Fruit fly (Drosophila melanogaster) whole organism, embryonic: ENCODE results near the gene Alg9.

Experiments used
- Aef1 ChIP-seq: fragments of 200-800 bp; sonication (Bioruptor generic); IDR thresholded peaks from 3 replicates; pipeline ENCODE4 v1.3.6; 2022; ENCODE audit warnings: missing biosample characterization, missing genetic modification characterization
- Bdp1 ChIP-seq: fragments of 200-800 bp; sonication (Bioruptor generic); optimal IDR thresholded peaks from 3 replicates; lab custom pipeline; 2016; ENCODE audit warnings: missing biosample characterization, missing genetic modification characterization
- CG1024 ChIP-seq: fragments of 200-800 bp; sonication (Bioruptor generic); IDR thresholded peaks from 2 replicates; pipeline ENCODE4 v1.3.6; 2022; ENCODE audit warnings: missing biosample characterization, missing genetic modification characterization
- CG11085 ChIP-seq: fragments of 200-800 bp; sonication (Bioruptor generic); IDR thresholded peaks from 2 replicates; pipeline ENCODE4 v1.3.6; 2022; ENCODE audit warnings: missing biosample characterization, missing genetic modification characterization
- CG1233 ChIP-seq: fragments of 200-800 bp; sonication (Bioruptor generic); optimal IDR thresholded peaks from 4 replicates; lab custom pipeline; 2018; ENCODE audit warnings: missing biosample characterization, mild to moderate bottlenecking, missing genetic modification characterization
- CG12744 ChIP-seq: fragments of 200-800 bp; sonication (Bioruptor generic); optimal IDR thresholded peaks from 2 replicates; lab custom pipeline; 2016; ENCODE audit warnings: missing biosample characterization, missing genetic modification characterization
- CG12769 ChIP-seq: fragments of 200-800 bp; sonication (Bioruptor generic); optimal IDR thresholded peaks from 2 replicates; lab custom pipeline; 2019; ENCODE audit warnings: missing biosample characterization, mild to moderate bottlenecking, missing genetic modification characterization, moderate library complexity
- CG14667 ChIP-seq: fragments of 200-800 bp; sonication (Bioruptor generic); IDR thresholded peaks from 2 replicates; pipeline ENCODE4 v1.3.6; 2022; ENCODE audit warnings: missing biosample characterization, missing genetic modification characterization
- CG14710 ChIP-seq: fragments of 200-800 bp; sonication (Bioruptor generic); optimal IDR thresholded peaks from 3 replicates; lab custom pipeline; 2019; ENCODE audit warnings: missing biosample characterization, mild to moderate bottlenecking, missing genetic modification characterization, moderate library complexity
- CG16815 ChIP-seq: fragments of 200-800 bp; sonication (Bioruptor generic); optimal IDR thresholded peaks from 3 replicates; lab custom pipeline; 2017; ENCODE audit warnings: missing biosample characterization, mild to moderate bottlenecking, missing genetic modification characterization
- CG17385 ChIP-seq: fragments of 200-800 bp; sonication (Bioruptor generic); optimal IDR thresholded peaks from 3 replicates; lab custom pipeline; 2018; ENCODE audit warnings: missing biosample characterization, mild to moderate bottlenecking, missing genetic modification characterization
- CG30431 ChIP-seq: fragments of 200-800 bp; sonication (Bioruptor generic); optimal IDR thresholded peaks from 2 replicates; lab custom pipeline; 2017; ENCODE audit warnings: missing biosample characterization, missing genetic modification characterization
- CG3407 ChIP-seq: fragments of 200-800 bp; sonication (Bioruptor generic); optimal IDR thresholded peaks from 2 replicates; lab custom pipeline; 2018; ENCODE audit warnings: missing biosample characterization, mild to moderate bottlenecking, missing genetic modification characterization
- CG43689 ChIP-seq: fragments of 200-800 bp; sonication (Bioruptor generic); IDR thresholded peaks from 2 replicates; pipeline ENCODE4 v1.3.6; 2022; ENCODE audit warnings: missing biosample characterization, missing genetic modification characterization
- CG4707 ChIP-seq: fragments of 200-800 bp; sonication (Bioruptor generic); optimal IDR thresholded peaks from 2 replicates; lab custom pipeline; 2018; ENCODE audit warnings: missing biosample characterization, mild to moderate bottlenecking, missing genetic modification characterization, moderate library complexity
- CG4730 ChIP-seq: fragments of 200-800 bp; sonication (Bioruptor generic); IDR thresholded peaks from 2 replicates; pipeline ENCODE4 v1.3.6; 2022; ENCODE audit warnings: missing biosample characterization, missing genetic modification characterization
- CG6791 ChIP-seq: fragments of 200-800 bp; sonication (Bioruptor generic); IDR thresholded peaks from 3 replicates; pipeline ENCODE4 v1.3.6; 2022; ENCODE audit warnings: missing biosample characterization, missing genetic modification characterization; ENCODE audit not compliant: partially characterized antibody
- CG7963 ChIP-seq: fragments of 200-800 bp; sonication (Bioruptor generic); IDR thresholded peaks from 3 replicates; pipeline ENCODE4 v1.3.6; 2022; ENCODE audit warnings: missing biosample characterization, missing genetic modification characterization; ENCODE audit not compliant: partially characterized antibody
- HLH3B ChIP-seq: fragments of 200-800 bp; sonication (Bioruptor generic); IDR thresholded peaks from 2 replicates; pipeline ENCODE4 v1.3.6; 2022; ENCODE audit warnings: missing biosample characterization, missing genetic modification characterization
- HLH4C ChIP-seq: fragments of 200-800 bp; sonication (Bioruptor generic); IDR thresholded peaks from 3 replicates; pipeline ENCODE4 v1.3.6; 2022; ENCODE audit warnings: missing biosample characterization, missing genetic modification characterization; ENCODE audit not compliant: partially characterized antibody
- Lhr ChIP-seq: fragments of 200-800 bp; sonication (Bioruptor generic); optimal IDR thresholded peaks from 3 replicates; lab custom pipeline; 2017; ENCODE audit warnings: mild to moderate bottlenecking, missing biosample characterization, missing genetic modification reagents, missing genetic modification characterization
- Mrtf ChIP-seq: fragments of 200-800 bp; sonication (Bioruptor generic); IDR thresholded peaks from 3 replicates; pipeline ENCODE4 v1.3.6; 2022; ENCODE audit warnings: missing biosample characterization, missing genetic modification characterization
- Pdp1 ChIP-seq, 2 experiments: fragments of 200-800 bp; sonication (Bioruptor generic); optimal IDR thresholded peaks; 3 replicates each; lab custom pipeline; 2016; ENCODE audit warnings: missing biosample characterization in 2 of 2, missing genetic modification characterization in 2 of 2, mild to moderate bottlenecking in 1 of 2, moderate library complexity in 1 of 2
- Side ChIP-seq: fragments of 200-800 bp; sonication (Bioruptor generic); optimal IDR thresholded peaks from 2 replicates; lab custom pipeline; 2016; ENCODE audit warnings: missing biosample characterization, missing genetic modification characterization
- Sox102F ChIP-seq: fragments of 200-800 bp; sonication (Bioruptor generic); optimal IDR thresholded peaks from 2 replicates; lab custom pipeline; 2018; ENCODE audit warnings: missing biosample characterization, mild to moderate bottlenecking, missing genetic modification characterization, moderate library complexity
- Tbp ChIP-seq: fragments of >200 bp; optimal IDR thresholded peaks from 2 replicates; lab custom pipeline; 2018; ENCODE audit warnings: missing biosample characterization, missing genetic modification characterization
- Xbp1 ChIP-seq: fragments of 200-800 bp; sonication (Bioruptor generic); optimal IDR thresholded peaks from 3 replicates; lab custom pipeline; 2016; ENCODE audit warnings: missing biosample characterization, mild to moderate bottlenecking, missing genetic modification characterization
- Xrp1 ChIP-seq: fragments of 200-800 bp; sonication (Bioruptor generic); IDR thresholded peaks from 2 replicates; pipeline ENCODE4 v1.3.6; 2022; ENCODE audit warnings: missing biosample characterization, missing genetic modification characterization
- ab ChIP-seq: fragments of 200-800 bp; sonication (Bioruptor generic); optimal IDR thresholded peaks from 2 replicates; lab custom pipeline; 2016; ENCODE audit warnings: missing biosample characterization, missing genetic modification characterization
- amos ChIP-seq: fragments of 200-800 bp; sonication (Bioruptor generic); IDR thresholded peaks from 2 replicates; pipeline ENCODE4 v1.3.6; 2022; ENCODE audit warnings: missing biosample characterization, missing genetic modification characterization; ENCODE audit not compliant: partially characterized antibody
- aop ChIP-seq: fragments of 200-800 bp; sonication (Bioruptor generic); IDR thresholded peaks from 2 replicates; pipeline ENCODE4 v1.3.6; 2022; ENCODE audit warnings: missing biosample characterization, missing genetic modification characterization
- ato ChIP-seq: fragments of 200-800 bp; sonication (Bioruptor generic); IDR thresholded peaks from 2 replicates; pipeline ENCODE4 v1.3.6; 2022; ENCODE audit warnings: missing biosample characterization, missing genetic modification characterization; ENCODE audit not compliant: partially characterized antibody
- bowl ChIP-seq: fragments of 200-800 bp; sonication (Bioruptor generic); IDR thresholded peaks from 2 replicates; pipeline ENCODE4 v1.3.6; 2022; ENCODE audit warnings: missing biosample characterization, missing genetic modification characterization
- bsh ChIP-seq, 2 experiments: fragments of 200-800 bp; sonication (Bioruptor generic); optimal IDR thresholded peaks; 2 replicates each; lab custom pipeline; 2017 to 2018; ENCODE audit warnings: mild to moderate bottlenecking in 2 of 2, missing biosample characterization in 2 of 2, missing genetic modification characterization in 2 of 2, moderate library complexity in 1 of 2
- cad ChIP-seq: fragments of >200 bp; optimal IDR thresholded peaks from 2 replicates; lab custom pipeline; 2017; ENCODE audit warnings: missing biosample characterization, missing genetic modification characterization
- caup ChIP-seq: fragments of 200-800 bp; sonication (Bioruptor generic); optimal IDR thresholded peaks from 3 replicates; lab custom pipeline; 2017; ENCODE audit warnings: missing biosample characterization, mild to moderate bottlenecking, missing genetic modification characterization, moderate library complexity; ENCODE audit not compliant: severe bottlenecking
- chinmo ChIP-seq: fragments of 200-800 bp; sonication (Bioruptor generic); IDR thresholded peaks from 4 replicates; pipeline ENCODE4 v1.3.6; 2022; ENCODE audit warnings: missing biosample characterization, missing genetic modification characterization; ENCODE audit not compliant: partially characterized antibody
- crc ChIP-seq: fragments of 200-800 bp; sonication (Bioruptor generic); optimal IDR thresholded peaks from 2 replicates; lab custom pipeline; 2016; ENCODE audit warnings: missing biosample characterization, missing genetic modification characterization
- dmrt11E ChIP-seq: fragments of 200-800 bp; sonication (Bioruptor generic); optimal IDR thresholded peaks from 3 replicates; lab custom pipeline; 2018; ENCODE audit warnings: missing biosample characterization, mild to moderate bottlenecking, missing genetic modification characterization, moderate library complexity
- ems ChIP-seq: fragments of 200-800 bp; sonication (Bioruptor generic); optimal IDR thresholded peaks from 3 replicates; lab custom pipeline; 2016; ENCODE audit warnings: missing biosample characterization, missing genetic modification characterization
- gem ChIP-seq: fragments of 200-800 bp; sonication (Bioruptor generic); optimal IDR thresholded peaks from 2 replicates; lab custom pipeline; 2019; ENCODE audit warnings: missing biosample characterization, mild to moderate bottlenecking, missing genetic modification characterization, moderate library complexity
- her ChIP-seq: fragments of 200-800 bp; sonication (Bioruptor generic); optimal IDR thresholded peaks from 2 replicates; lab custom pipeline; 2016; ENCODE audit warnings: missing biosample characterization, missing genetic modification characterization
- maf-S ChIP-seq: fragments of 200-800 bp; sonication (Bioruptor generic); optimal IDR thresholded peaks from 2 replicates; lab custom pipeline; 2016; ENCODE audit warnings: missing biosample characterization, missing genetic modification characterization
- nmo ChIP-seq: fragments of 200-800 bp; sonication (Bioruptor generic); optimal IDR thresholded peaks from 2 replicates; lab custom pipeline; 2018; ENCODE audit warnings: missing biosample characterization, mild to moderate bottlenecking, missing genetic modification characterization, moderate library complexity
- run ChIP-seq: fragments of 200-800 bp; sonication (Bioruptor generic); optimal IDR thresholded peaks from 3 replicates; lab custom pipeline; 2018; ENCODE audit warnings: missing biosample characterization, mild to moderate bottlenecking, missing genetic modification characterization
- tll ChIP-seq, 2 experiments: fragments of 200-800 bp in 1 of 2; fragments of >200 bp in 1 of 2; sonication (Bioruptor generic) in 1 of 2; optimal IDR thresholded peaks; 2 replicates each; lab custom pipeline; 2017 to 2019; ENCODE audit warnings: missing biosample characterization in 2 of 2, missing genetic modification characterization in 2 of 2, mild to moderate bottlenecking in 1 of 2, moderate library complexity in 1 of 2
- toy ChIP-seq: fragments of 200-800 bp; sonication (Bioruptor generic); IDR thresholded peaks from 2 replicates; pipeline ENCODE4 v1.3.6; 2022; ENCODE audit warnings: missing biosample characterization, missing genetic modification characterization
- tx ChIP-seq: fragments of 200-800 bp; sonication (Bioruptor generic); optimal IDR thresholded peaks from 2 replicates; lab custom pipeline; 2016; ENCODE audit warnings: missing biosample characterization, missing genetic modification characterization
- unc-4 ChIP-seq: fragments of 200-800 bp; sonication (Bioruptor generic); IDR thresholded peaks from 2 replicates; pipeline ENCODE4 v1.3.6; 2022; ENCODE audit warnings: missing biosample characterization, missing genetic modification characterization; ENCODE audit not compliant: partially characterized antibody

The Alg9 gene

DNA sequence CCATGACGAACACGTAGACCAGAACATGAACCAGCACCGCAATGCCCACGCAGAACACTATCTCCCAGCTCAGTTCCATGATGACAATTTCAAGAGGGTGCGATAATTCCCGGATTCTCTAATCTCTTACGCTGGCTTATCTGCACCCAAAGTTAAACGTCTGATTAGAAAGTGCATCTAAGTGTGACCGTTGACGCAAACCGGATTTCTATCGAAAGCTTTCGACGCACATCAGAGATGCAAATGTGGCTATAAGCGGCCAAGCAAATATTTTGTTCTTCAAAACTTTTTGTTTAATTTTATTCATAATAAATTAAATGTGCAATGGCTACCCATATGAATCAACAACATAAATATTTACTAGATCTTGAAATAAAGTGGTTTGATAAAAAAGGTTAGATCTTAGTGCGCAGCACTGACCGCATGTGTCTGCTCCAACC, 41.0 kb downstream of the Alg9 start, which contains the start of the genes Kdsr and CG11858 (continued):
- TF ChIP-seq bsh (GFP tag; optimal IDR thresholded peaks at IDR 0.05; lab: Kevin White, UChicago) (peak in 1 of 2 experiments; percentile 68), CG6791 (GFP tag; lab: Robert Waterston, UW) (no peak), CG43689 (0 out of 2 replicates have a peak, but pooled peaks have one; percentile 15), CG7963 (GFP tag; lab: Robert Waterston, UW) (no peak), HLH3B (GFP tag; lab: Robert Waterston, UW) (peak; percentile 21; the same call in 1 of the 2 replicates), CG1233 (peak; percentile 25), amos (GFP tag; lab: Robert Waterston, UW) (no peak), tx (GFP tag; lab: Kevin White, UChicago) (peak; percentile 26), crc (no peak), CG3407 (no peak), maf-S (peak; percentile 40), unc-4 (GFP tag; lab: Robert Waterston, UW) (peak; percentile 56; the same call in 1 of the 2 replicates), Side (GFP tag; lab: Kevin White, UChicago) (peak; percentile 3), CG14667 (peak; percentile 50; the same call in 1 of the 2 replicates), ems (GFP tag; lab: Kevin White, UChicago) (peak; percentile 19), CG14710 (peak; percentile 68), gem (tag; lab: Kevin White, UChicago) (no peak), Bdp1 (GFP tag; lab: Kevin White, UChicago) (peak; percentile 27), ato (GFP tag; lab: Robert Waterston, UW) (no peak), chinmo (GFP tag; lab: Robert Waterston, UW) (peak; percentile 95), tll (GFP tag; optimal IDR thresholded peaks at IDR 0.05; lab: Kevin White, UChicago) (no peak), Sox102F (GFP tag; lab: Kevin White, UChicago) (peak; percentile 72), caup (GFP tag; lab: Kevin White, UChicago) (peak; percentile 58), Pdp1 (GFP tag; optimal IDR thresholded peaks at IDR 0.05; lab: Kevin White, UChicago) (peak; percentile 63 to 70), CG1024 (GFP tag; lab: Robert Waterston, UW) (no peak), CG12769 (tag; lab: Kevin White, UChicago) (peak; percentile 68), toy (GFP tag; lab: Robert Waterston, UW) (no peak), dmrt11E (tag; lab: Kevin White, UChicago) (peak; percentile 52), Mrtf (GFP tag; lab: Robert Waterston, UW) (no peak), HLH4C (GFP tag; lab: Robert Waterston, UW) (no peak), CG16815 (peak; percentile 13), CG11085 (no peak), Aef1 (GFP tag; lab: Robert Waterston, UW) (peak; percentile 53), CG17385 (GFP tag; lab: Kevin White, UChicago) (peak; percentile 29), aop (GFP tag; lab: Robert Waterston, UW) (no peak), CG12744 (GFP tag; lab: Kevin White, UChicago) (peak; percentile 40), her (peak; percentile 30), CG30431 (GFP tag; lab: Kevin White, UChicago) (no peak), cad (GFP tag; lab: Kevin White, UChicago) (no peak), CG4707 (GFP tag; lab: Kevin White, UChicago) (no peak), Lhr (GFP tag; lab: Kevin White, UChicago) (peak; percentile 37), CG4730 (GFP tag; lab: Robert Waterston, UW) (peak; percentile 37; the same call in 1 of the 2 replicates), Tbp (GFP tag; lab: Kevin White, UChicago) (no peak), run (tag; lab: Kevin White, UChicago) (peak; percentile 2), nmo (GFP tag; lab: Kevin White, UChicago) (peak; percentile 75), ab (GFP tag; lab: Kevin White, UChicago) (no peak), bowl (GFP tag; lab: Robert Waterston, UW) (no peak), Xrp1 (GFP tag; lab: Robert Waterston, UW) (peak; percentile 76), Xbp1 (GFP tag; lab: Kevin White, UChicago) (peak; percentile 75)
